Fruit fly (Drosophila melanogaster) whole organism, embryonic: Measurements from ENCODE around the gene Oseg1.

Experiments
- Atf3 ChIP-seq: fragments of 200-800 bp; sonication (Bioruptor generic); optimal IDR thresholded peaks from 3 replicates; lab custom pipeline; 2016; ENCODE audit warnings: missing biosample characterization, missing genetic modification characterization
- C15 ChIP-seq: fragments of 200-800 bp; sonication (Bioruptor generic); IDR thresholded peaks from 3 replicates; pipeline ENCODE4 v1.3.6; 2022; ENCODE audit warnings: missing biosample characterization, missing genetic modification characterization
- CG10543 ChIP-seq: fragments of 200-800 bp; sonication (Bioruptor generic); optimal IDR thresholded peaks from 3 replicates; lab custom pipeline; 2017; ENCODE audit warnings: missing biosample characterization, mild to moderate bottlenecking, missing genetic modification characterization, moderate library complexity
- CG11093 ChIP-seq: fragments of 200-800 bp; sonication (Bioruptor generic); IDR thresholded peaks from 3 replicates; pipeline ENCODE4 v1.3.6; 2022; ENCODE audit warnings: missing biosample characterization, missing genetic modification characterization
- CG11247 ChIP-seq: fragments of 200-800 bp; sonication (Bioruptor generic); IDR thresholded peaks from 2 replicates; pipeline ENCODE4 v1.3.6; 2022; ENCODE audit warnings: missing biosample characterization, missing genetic modification characterization
- CG12104 ChIP-seq: fragments of 200-800 bp; sonication (Bioruptor generic); optimal IDR thresholded peaks from 3 replicates; lab custom pipeline; 2016; ENCODE audit warnings: missing biosample characterization, missing genetic modification characterization
- CG12391 ChIP-seq: fragments of 200-800 bp; sonication (Bioruptor generic); optimal IDR thresholded peaks from 3 replicates; lab custom pipeline; 2018; ENCODE audit warnings: missing biosample characterization, mild to moderate bottlenecking, missing genetic modification characterization, moderate library complexity
- CG17186 ChIP-seq: fragments of 200-800 bp; sonication (Bioruptor generic); optimal IDR thresholded peaks from 3 replicates; lab custom pipeline; 2017; ENCODE audit warnings: missing biosample characterization, missing genetic modification reagents, missing genetic modification characterization
- CG17829 ChIP-seq: fragments of 200-800 bp; optimal IDR thresholded peaks from 2 replicates; lab custom pipeline; 2019; ENCODE audit warnings: missing biosample characterization, mild to moderate bottlenecking, missing genetic modification characterization, moderate library complexity
- CG1792 ChIP-seq: fragments of 200-800 bp; sonication (Bioruptor generic); optimal IDR thresholded peaks from 2 replicates; lab custom pipeline; 2016; ENCODE audit warnings: missing biosample characterization, missing genetic modification characterization
- CG2202 ChIP-seq: fragments of 200-800 bp; sonication (Bioruptor generic); optimal IDR thresholded peaks from 2 replicates; lab custom pipeline; 2018; ENCODE audit warnings: missing biosample characterization, mild to moderate bottlenecking, missing genetic modification characterization
- CG34224 ChIP-seq: fragments of 200-800 bp; sonication (Bioruptor generic); IDR thresholded peaks from 3 replicates; pipeline ENCODE4 v1.3.6; 2022; ENCODE audit warnings: missing biosample characterization, missing genetic modification characterization; ENCODE audit not compliant: partially characterized antibody
- CG3847 ChIP-seq: fragments of 200-800 bp; sonication (Bioruptor generic); IDR thresholded peaks from 2 replicates; pipeline ENCODE4 v1.3.6; 2022; ENCODE audit warnings: missing biosample characterization, missing genetic modification characterization
- CG5245 ChIP-seq: fragments of 200-800 bp; sonication (Bioruptor generic); optimal IDR thresholded peaks from 3 replicates; lab custom pipeline; 2016; ENCODE audit warnings: missing biosample characterization, missing genetic modification characterization
- CG6765 ChIP-seq: fragments of 200-800 bp; sonication (Bioruptor generic); optimal IDR thresholded peaks from 3 replicates; lab custom pipeline; 2017; ENCODE audit warnings: missing biosample characterization, mild to moderate bottlenecking, missing genetic modification characterization
- CG7963 ChIP-seq: fragments of 200-800 bp; sonication (Bioruptor generic); IDR thresholded peaks from 3 replicates; pipeline ENCODE4 v1.3.6; 2022; ENCODE audit warnings: missing biosample characterization, missing genetic modification characterization; ENCODE audit not compliant: partially characterized antibody
- CG8359 ChIP-seq: fragments of 200-800 bp; sonication (Bioruptor generic); optimal IDR thresholded peaks from 2 replicates; lab custom pipeline; 2017; ENCODE audit warnings: missing biosample characterization, mild to moderate bottlenecking, missing genetic modification characterization, borderline replicate concordance
- CG9817 ChIP-seq: fragments of 200-800 bp; sonication (Bioruptor generic); optimal IDR thresholded peaks from 2 replicates; lab custom pipeline; 2018; ENCODE audit warnings: missing biosample characterization, mild to moderate bottlenecking, missing genetic modification characterization, moderate library complexity
- Chrac-16 ChIP-seq: fragments of 200-800 bp; sonication (Bioruptor generic); optimal IDR thresholded peaks from 3 replicates; lab custom pipeline; 2016; ENCODE audit warnings: missing biosample characterization, missing genetic modification characterization
- Dip3 ChIP-seq: fragments of 200-800 bp; sonication (Bioruptor generic); optimal IDR thresholded peaks from 3 replicates; lab custom pipeline; 2016; ENCODE audit warnings: missing biosample characterization, missing genetic modification characterization
- Doc3 ChIP-seq: fragments of 200-800 bp; sonication (Bioruptor generic); IDR thresholded peaks from 3 replicates; pipeline ENCODE4 v1.3.6; 2022; ENCODE audit warnings: missing biosample characterization, missing genetic modification characterization; ENCODE audit not compliant: partially characterized antibody
- E2f2 ChIP-seq: fragments of 200-800 bp; sonication (Bioruptor generic); IDR thresholded peaks from 2 replicates; pipeline ENCODE4 v1.3.6; 2022; ENCODE audit warnings: missing biosample characterization, missing genetic modification characterization
- GATAe ChIP-seq: fragments of 200-800 bp; sonication (Bioruptor generic); conservative IDR thresholded peaks from 2 replicates; pipeline ENCODE4 v1.3.6; 2022; ENCODE audit warnings: missing biosample characterization, missing genetic modification characterization
- HLH54F ChIP-seq: fragments of 200-800 bp; sonication (Bioruptor generic); optimal IDR thresholded peaks from 3 replicates; lab custom pipeline; 2016; ENCODE audit warnings: missing biosample characterization, missing genetic modification characterization
- Lim3 ChIP-seq: fragments of 200-800 bp; sonication (Bioruptor generic); IDR thresholded peaks from 2 replicates; pipeline ENCODE4 v1.3.6; 2022; ENCODE audit warnings: missing biosample characterization, missing genetic modification characterization
- Lpt ChIP-seq: fragments of >200 bp; optimal IDR thresholded peaks from 2 replicates; lab custom pipeline; 2018; ENCODE audit warnings: missing biosample characterization, missing genetic modification characterization
- MESR4 ChIP-seq: fragments of 200-800 bp; sonication (Bioruptor generic); optimal IDR thresholded peaks from 2 replicates; lab custom pipeline; 2018; ENCODE audit warnings: missing biosample characterization, mild to moderate bottlenecking, missing genetic modification characterization, moderate library complexity
- Max ChIP-seq: fragments of 200-800 bp; sonication (Bioruptor generic); optimal IDR thresholded peaks from 2 replicates; lab custom pipeline; 2016; ENCODE audit warnings: missing biosample characterization, mild to moderate bottlenecking, missing genetic modification characterization
- Mes4 ChIP-seq: fragments of 200-800 bp; sonication (Bioruptor generic); optimal IDR thresholded peaks from 2 replicates; lab custom pipeline; 2016; ENCODE audit warnings: missing biosample characterization, missing genetic modification characterization
- Poxn ChIP-seq: fragments of 200-800 bp; sonication (Bioruptor generic); IDR thresholded peaks from 2 replicates; pipeline ENCODE4 v1.3.6; 2022; ENCODE audit warnings: missing biosample characterization, missing genetic modification characterization
- Sin3A ChIP-seq: fragments of >200 bp; optimal IDR thresholded peaks from 2 replicates; lab custom pipeline; 2018
- Sox100B ChIP-seq: fragments of 200-800 bp; sonication (Bioruptor generic); optimal IDR thresholded peaks from 3 replicates; lab custom pipeline; 2018; ENCODE audit warnings: missing biosample characterization, mild to moderate bottlenecking, missing genetic modification characterization
- Ssrp ChIP-seq: fragments of 200-800 bp; sonication (Bioruptor generic); optimal IDR thresholded peaks from 2 replicates; lab custom pipeline; 2018; ENCODE audit warnings: missing biosample characterization, mild to moderate bottlenecking, missing genetic modification characterization, moderate library complexity
- bowl ChIP-seq: fragments of 200-800 bp; sonication (Bioruptor generic); IDR thresholded peaks from 2 replicates; pipeline ENCODE4 v1.3.6; 2022; ENCODE audit warnings: missing biosample characterization, missing genetic modification characterization
- en ChIP-seq: fragments of 200-800 bp; sonication (Bioruptor generic); optimal IDR thresholded peaks from 2 replicates; lab custom pipeline; 2016; ENCODE audit warnings: missing biosample characterization, missing genetic modification characterization
- fd64A ChIP-seq: fragments of 200-800 bp; sonication (Bioruptor generic); optimal IDR thresholded peaks from 3 replicates; lab custom pipeline; 2018; ENCODE audit warnings: missing biosample characterization, mild to moderate bottlenecking, missing genetic modification characterization
- gcm2 ChIP-seq: fragments of 200-800 bp; sonication (Bioruptor generic); optimal IDR thresholded peaks from 2 replicates; lab custom pipeline; 2016; ENCODE audit warnings: missing biosample characterization, missing genetic modification characterization
- gro ChIP-seq: fragments of 200-800 bp; sonication (Bioruptor generic); optimal IDR thresholded peaks from 2 replicates; lab custom pipeline; 2016; ENCODE audit warnings: missing biosample characterization, missing genetic modification characterization
- hb ChIP-seq: fragments of 200-800 bp; sonication (Bioruptor generic); IDR thresholded peaks from 3 replicates; pipeline ENCODE4 v1.3.6; 2022; ENCODE audit warnings: missing biosample characterization, missing genetic modification characterization; ENCODE audit not compliant: partially characterized antibody
- inv ChIP-seq: fragments of 200-800 bp; sonication (Bioruptor generic); IDR thresholded peaks from 2 replicates; pipeline ENCODE4 v1.3.6; 2022; ENCODE audit warnings: missing biosample characterization, missing genetic modification characterization; ENCODE audit not compliant: partially characterized antibody
- lab ChIP-seq: fragments of 200-800 bp; sonication (Bioruptor generic); optimal IDR thresholded peaks from 3 replicates; lab custom pipeline; 2017; ENCODE audit warnings: missing biosample characterization, missing genetic modification characterization, mild to moderate bottlenecking, moderate library complexity, missing genetic modification reagents
- lilli ChIP-seq: fragments of 200-800 bp; sonication (Bioruptor generic); optimal IDR thresholded peaks from 3 replicates; lab custom pipeline; 2016; ENCODE audit warnings: missing biosample characterization, missing genetic modification characterization
- mirr ChIP-seq: fragments of 200-800 bp; sonication (Bioruptor generic); optimal IDR thresholded peaks from 3 replicates; lab custom pipeline; 2018; ENCODE audit warnings: missing biosample characterization, mild to moderate bottlenecking, missing genetic modification characterization
- mld ChIP-seq: fragments of 200-800 bp; sonication (Bioruptor generic); IDR thresholded peaks from 3 replicates; pipeline ENCODE4 v1.3.6; 2022; ENCODE audit warnings: missing biosample characterization, missing genetic modification characterization; ENCODE audit not compliant: partially characterized antibody
- org-1 ChIP-seq: fragments of 200-800 bp; sonication (Bioruptor generic); optimal IDR thresholded peaks from 2 replicates; lab custom pipeline; 2017; ENCODE audit warnings: missing biosample characterization, missing genetic modification characterization
- otp ChIP-seq: fragments of 200-800 bp; sonication (Bioruptor generic); IDR thresholded peaks from 3 replicates; pipeline ENCODE4, ENCODE4 v1.3.6; 2022; ENCODE audit warnings: missing biosample characterization, missing genetic modification characterization
- pzg ChIP-seq: fragments of 200-800 bp; sonication (Bioruptor generic); optimal IDR thresholded peaks from 3 replicates; lab custom pipeline; 2018; ENCODE audit warnings: missing biosample characterization, mild to moderate bottlenecking, missing genetic modification characterization, moderate library complexity
- sim ChIP-seq: fragments of 200-800 bp; sonication (Bioruptor generic); IDR thresholded peaks from 2 replicates; pipeline ENCODE4 v1.3.6; 2022; ENCODE audit warnings: missing biosample characterization, missing genetic modification characterization
- wdn ChIP-seq: fragments of 200-800 bp; sonication (Bioruptor generic); IDR thresholded peaks from 2 replicates; pipeline ENCODE4 v1.3.6; 2022; ENCODE audit warnings: missing biosample characterization, missing genetic modification characterization
- zfh2 ChIP-seq: fragments of 200-800 bp; sonication (Bioruptor generic); optimal IDR thresholded peaks from 2 replicates; lab custom pipeline; 2016; ENCODE audit warnings: missing biosample characterization, missing genetic modification characterization

Gene Oseg1

DNA sequence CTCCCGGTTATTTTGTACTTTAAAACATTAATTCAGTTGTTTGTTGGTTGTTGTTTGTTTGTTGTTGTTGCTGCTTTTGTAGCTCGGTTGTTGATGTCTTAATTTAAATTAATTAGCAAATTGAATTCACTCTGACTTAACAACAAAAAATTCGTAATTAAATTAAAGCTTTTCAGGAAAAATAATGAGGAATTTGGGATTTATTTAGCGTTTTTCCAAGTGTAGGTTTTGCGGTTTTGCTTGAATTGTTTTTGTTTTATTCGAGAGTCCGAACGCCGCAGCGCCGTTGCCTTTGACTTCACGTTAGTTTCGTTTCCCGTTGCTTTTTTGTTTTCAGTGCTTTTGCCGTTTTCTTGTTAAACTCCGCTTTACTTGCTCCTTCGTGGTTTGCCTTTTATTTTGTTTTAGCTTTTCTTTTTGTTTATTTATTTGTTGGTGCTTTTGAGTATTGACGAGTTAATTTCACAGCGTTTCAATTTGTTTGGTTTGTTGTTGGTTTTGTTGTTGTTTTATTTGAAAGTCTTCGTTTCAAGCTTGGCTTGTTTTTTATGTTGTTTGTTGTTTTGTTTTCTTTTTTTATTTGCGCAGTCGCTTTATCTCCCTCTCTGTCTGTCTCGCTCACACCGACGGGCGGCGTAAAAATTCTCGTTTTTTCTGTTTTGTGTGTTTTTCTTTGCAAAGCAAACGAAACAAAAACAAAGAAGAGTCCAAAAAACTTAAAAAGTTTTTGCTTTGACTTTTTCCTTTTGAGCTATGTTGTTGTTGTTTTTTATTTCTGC, 28.3 kb upstream of the Oseg1 start (continued):
- no peak for TF ChIP-seq hb (GFP tag; lab: Robert Waterston, UW)
- TF ChIP-seq Mes4 (GFP tag; lab: Kevin White, UChicago): peak; percentile 55
- no peak for TF ChIP-seq Poxn (GFP tag; lab: Robert Waterston, UW)
- no peak for TF ChIP-seq C15 (GFP tag; lab: Robert Waterston, UW)
- TF ChIP-seq CG10543 (GFP tag; lab: Kevin White, UChicago): no peak
- no peak for TF ChIP-seq wdn (GFP tag; lab: Robert Waterston, UW)
- TF ChIP-seq GATAe (GFP tag; lab: Robert Waterston, UW): no peak
- no peak for TF ChIP-seq CG11093 (GFP tag; lab: Robert Waterston, UW)
- TF ChIP-seq CG17186 (GFP tag; lab: Kevin White, UChicago): no peak
- TF ChIP-seq MESR4 (GFP tag; lab: Kevin White, UChicago): no peak
- no peak for TF ChIP-seq gcm2 (GFP tag; lab: Kevin White, UChicago)
- no peak for TF ChIP-seq gro (GFP tag; lab: Kevin White, UChicago)
- TF ChIP-seq en (GFP tag; lab: Kevin White, UChicago): peak; percentile 10
- TF ChIP-seq Sin3A (lab: Kevin White, UChicago): no peak
- no peak for TF ChIP-seq sim
- TF ChIP-seq Dip3 (GFP tag; lab: Kevin White, UChicago): peak; percentile 11
- peak; percentile 19 for TF ChIP-seq CG12104 (GFP tag; lab: Kevin White, UChicago)
- TF ChIP-seq CG1792 (GFP tag; lab: Kevin White, UChicago): peak; percentile 62
- no peak for TF ChIP-seq Doc3 (GFP tag; lab: Robert Waterston, UW)
- TF ChIP-seq CG6765 (GFP tag; lab: Kevin White, UChicago): no peak
- no peak for TF ChIP-seq CG5245 (GFP tag; lab: Kevin White, UChicago)
- TF ChIP-seq Ssrp (tag; lab: Kevin White, UChicago): peak; percentile 45
- no peak for TF ChIP-seq CG7963 (GFP tag; lab: Robert Waterston, UW)
- TF ChIP-seq lab: no peak
- no peak for TF ChIP-seq mirr (GFP tag; lab: Kevin White, UChicago)
- TF ChIP-seq Chrac-16: peak; percentile 10
- no peak for TF ChIP-seq CG8359 (GFP tag; lab: Kevin White, UChicago)
- no peak for TF ChIP-seq Lim3 (GFP tag; lab: Robert Waterston, UW)
- TF ChIP-seq Sox100B (GFP tag; lab: Kevin White, UChicago): no peak
- peak; percentile 38 for TF ChIP-seq HLH54F (GFP tag; lab: Kevin White, UChicago)
- TF ChIP-seq CG9817: no peak
- TF ChIP-seq Atf3 (GFP tag; lab: Kevin White, UChicago): no peak
- no peak for TF ChIP-seq inv (GFP tag; lab: Robert Waterston, UW)
- TF ChIP-seq lilli (GFP tag; lab: Kevin White, UChicago): peak; percentile 62
- no peak for TF ChIP-seq CG17829 (tag; lab: Kevin White, UChicago)
- TF ChIP-seq fd64A: no peak
- no peak for TF ChIP-seq Max
- TF ChIP-seq CG12391 (tag; lab: Kevin White, UChicago): peak; percentile 41
- no peak for TF ChIP-seq Lpt
- peak; percentile 21 for TF ChIP-seq zfh2
- no peak for TF ChIP-seq CG11247 (GFP tag; lab: Robert Waterston, UW)
- TF ChIP-seq mld (GFP tag; lab: Robert Waterston, UW): no peak
- TF ChIP-seq bowl (GFP tag; lab: Robert Waterston, UW): no peak
- no peak for TF ChIP-seq org-1
- TF ChIP-seq CG34224: no peak
- TF ChIP-seq otp: no peak
- TF ChIP-seq CG2202: no peak
- no peak for TF ChIP-seq pzg (GFP tag; lab: Kevin White, UChicago)
- TF ChIP-seq CG3847 (GFP tag; lab: Robert Waterston, UW): no peak
- peak; percentile 7; the same call in 1 of the 2 replicates for TF ChIP-seq E2f2
